Fruit fly (Drosophila melanogaster) whole organism, embryonic: Measurements from ENCODE around the gene CG4101.

Experiments used
- Aef1 ChIP-seq: fragments of 200-800 bp; sonication (Bioruptor generic); IDR thresholded peaks from 3 replicates; pipeline ENCODE4 v1.3.6; 2022; ENCODE audit warnings: missing biosample characterization, missing genetic modification characterization
- CG10209 ChIP-seq: fragments of 200-800 bp; sonication (Bioruptor generic); optimal IDR thresholded peaks from 3 replicates; lab custom pipeline; 2017; ENCODE audit warnings: missing biosample characterization, mild to moderate bottlenecking, missing genetic modification characterization, missing genetic modification reagents
- CG10431 ChIP-seq: fragments of 200-800 bp; sonication (Bioruptor generic); optimal IDR thresholded peaks from 3 replicates; lab custom pipeline; 2018; ENCODE audit warnings: missing biosample characterization, mild to moderate bottlenecking, missing genetic modification characterization
- CG11456 ChIP-seq: fragments of 200-800 bp; sonication (Bioruptor generic); IDR thresholded peaks from 3 replicates; pipeline ENCODE4 v1.3.6; 2022; ENCODE audit warnings: missing biosample characterization, missing genetic modification characterization
- CG11695 ChIP-seq: fragments of 200-800 bp; sonication (Bioruptor generic); IDR thresholded peaks from 3 replicates; pipeline ENCODE4 v1.3.6; 2022; ENCODE audit warnings: missing biosample characterization, missing genetic modification characterization
- CG12744 ChIP-seq: fragments of 200-800 bp; sonication (Bioruptor generic); optimal IDR thresholded peaks from 2 replicates; lab custom pipeline; 2016; ENCODE audit warnings: missing biosample characterization, missing genetic modification characterization
- CG14014 ChIP-seq: fragments of 200-800 bp; sonication (Bioruptor generic); IDR thresholded peaks from 2 replicates; pipeline ENCODE4 v1.3.6; 2022; ENCODE audit warnings: missing biosample characterization, missing genetic modification characterization
- CG14050 ChIP-seq: fragments of 200-800 bp; sonication (Bioruptor generic); IDR thresholded peaks from 3 replicates; pipeline ENCODE4 v1.3.6; 2022; ENCODE audit warnings: missing biosample characterization, missing genetic modification characterization
- CG14860 ChIP-seq: fragments of 200-800 bp; sonication (Bioruptor generic); IDR thresholded peaks from 3 replicates; pipeline ENCODE4 v1.3.6; 2022; ENCODE audit warnings: missing biosample characterization, missing genetic modification characterization; ENCODE audit not compliant: partially characterized antibody
- CG1529 ChIP-seq: fragments of 200-800 bp; sonication (Bioruptor generic); optimal IDR thresholded peaks from 3 replicates; lab custom pipeline; 2018; ENCODE audit warnings: missing biosample characterization, missing genetic modification characterization
- CG16863 ChIP-seq: fragments of 200-800 bp; sonication (Bioruptor generic); optimal IDR thresholded peaks from 3 replicates; lab custom pipeline; 2016; ENCODE audit warnings: missing biosample characterization, missing genetic modification characterization
- CG17328 ChIP-seq: fragments of 200-800 bp; sonication (Bioruptor generic); IDR thresholded peaks from 2 replicates; pipeline ENCODE4 v1.3.6; 2022; ENCODE audit warnings: missing biosample characterization, missing genetic modification characterization
- CG2678 ChIP-seq: fragments of 200-800 bp; sonication (Bioruptor generic); optimal IDR thresholded peaks from 3 replicates; lab custom pipeline; 2019; ENCODE audit warnings: missing biosample characterization, mild to moderate bottlenecking, missing genetic modification characterization, moderate library complexity
- CG4617 ChIP-seq: fragments of 200-800 bp; sonication (Bioruptor generic); optimal IDR thresholded peaks from 3 replicates; lab custom pipeline; 2016; ENCODE audit warnings: missing biosample characterization, missing genetic modification characterization, borderline replicate concordance
- CG6272 ChIP-seq: fragments of 200-800 bp; sonication (Bioruptor generic); IDR thresholded peaks from 2 replicates; pipeline ENCODE4 v1.3.6; 2022; ENCODE audit warnings: missing biosample characterization, missing genetic modification characterization
- CG6683 ChIP-seq: fragments of 200-800 bp; sonication (Bioruptor generic); optimal IDR thresholded peaks from 2 replicates; lab custom pipeline; 2017; ENCODE audit warnings: missing biosample characterization, mild to moderate bottlenecking, missing genetic modification characterization, missing genetic modification reagents
- CG9215 ChIP-seq: fragments of 200-800 bp; sonication (Bioruptor generic); IDR thresholded peaks from 2 replicates; pipeline ENCODE4 v1.3.6; 2022; ENCODE audit warnings: missing biosample characterization, missing genetic modification characterization
- Chrac-16 ChIP-seq: fragments of 200-800 bp; sonication (Bioruptor generic); optimal IDR thresholded peaks from 3 replicates; lab custom pipeline; 2016; ENCODE audit warnings: missing biosample characterization, missing genetic modification characterization
- CkIIα-i1 ChIP-seq: fragments of 200-800 bp; sonication (Bioruptor generic); IDR thresholded peaks from 2 replicates; pipeline ENCODE4 v1.3.6; 2022; ENCODE audit warnings: missing biosample characterization, missing genetic modification characterization
- Dfd ChIP-seq, 2 experiments: fragments of >200 bp; optimal IDR thresholded peaks; 2 replicates each; lab custom pipeline; 2017; ENCODE audit warnings: missing biosample characterization in 2 of 2, missing genetic modification characterization in 2 of 2
- Doc2 ChIP-seq: fragments of 200-800 bp; sonication (Bioruptor generic); IDR thresholded peaks from 2 replicates; pipeline ENCODE4 v1.3.6; 2022; ENCODE audit warnings: missing biosample characterization, missing genetic modification characterization
- Doc3 ChIP-seq: fragments of 200-800 bp; sonication (Bioruptor generic); IDR thresholded peaks from 3 replicates; pipeline ENCODE4 v1.3.6; 2022; ENCODE audit warnings: missing biosample characterization, missing genetic modification characterization; ENCODE audit not compliant: partially characterized antibody
- Ets97D ChIP-seq: fragments of 200-800 bp; sonication (Bioruptor generic); optimal IDR thresholded peaks from 3 replicates; lab custom pipeline; 2016; ENCODE audit warnings: missing biosample characterization, missing genetic modification characterization
- Fer2 ChIP-seq: fragments of 200-800 bp; sonication (Bioruptor generic); optimal IDR thresholded peaks from 2 replicates; lab custom pipeline; 2018; ENCODE audit warnings: missing biosample characterization, mild to moderate bottlenecking, missing genetic modification characterization, moderate library complexity
- HHEX ChIP-seq: fragments of 200-800 bp; sonication (Bioruptor generic); optimal IDR thresholded peaks from 3 replicates; lab custom pipeline; 2017; ENCODE audit warnings: missing biosample characterization, mild to moderate bottlenecking, missing genetic modification characterization, missing genetic modification reagents
- HLH3B ChIP-seq: fragments of 200-800 bp; sonication (Bioruptor generic); IDR thresholded peaks from 2 replicates; pipeline ENCODE4 v1.3.6; 2022; ENCODE audit warnings: missing biosample characterization, missing genetic modification characterization
- HLHmδ ChIP-seq: fragments of 200-800 bp; sonication (Bioruptor generic); optimal IDR thresholded peaks from 2 replicates; lab custom pipeline; 2018; ENCODE audit warnings: missing biosample characterization, mild to moderate bottlenecking, missing genetic modification characterization, moderate library complexity
- HmgZ ChIP-seq: fragments of 200-800 bp; sonication (Bioruptor generic); optimal IDR thresholded peaks from 2 replicates; lab custom pipeline; 2018; ENCODE audit warnings: missing biosample characterization, mild to moderate bottlenecking, missing genetic modification characterization
- Kr ChIP-seq: fragments of 200-800 bp; sonication (Bioruptor generic); optimal IDR thresholded peaks from 2 replicates; lab custom pipeline; 2017; ENCODE audit warnings: missing biosample characterization, mild to moderate bottlenecking, missing genetic modification characterization
- Mad ChIP-seq: fragments of 200-800 bp; sonication (Bioruptor generic); optimal IDR thresholded peaks from 2 replicates; lab custom pipeline; 2016; ENCODE audit warnings: missing biosample characterization, missing genetic modification characterization
- PHDP ChIP-seq: fragments of 200-800 bp; sonication (Bioruptor generic); optimal IDR thresholded peaks from 3 replicates; lab custom pipeline; 2018; ENCODE audit warnings: missing biosample characterization, mild to moderate bottlenecking, missing genetic modification characterization, moderate library complexity
- Poxn ChIP-seq: fragments of 200-800 bp; sonication (Bioruptor generic); IDR thresholded peaks from 2 replicates; pipeline ENCODE4 v1.3.6; 2022; ENCODE audit warnings: missing biosample characterization, missing genetic modification characterization
- Ravus ChIP-seq: fragments of 200-800 bp; sonication (Bioruptor generic); IDR thresholded peaks from 2 replicates; pipeline ENCODE4 v1.3.6; 2022; ENCODE audit warnings: missing biosample characterization, missing genetic modification characterization
- Stat92E ChIP-seq, 3 experiments: fragments of >200 bp in 2 of 3; fragments of 200-800 bp in 1 of 3; sonication (Bioruptor generic) in 1 of 3; optimal IDR thresholded peaks; 2 replicates each; lab custom pipeline; 2017 to 2019; ENCODE audit warnings: missing biosample characterization in 3 of 3, missing genetic modification characterization in 3 of 3, mild to moderate bottlenecking in 1 of 3, moderate library complexity in 1 of 3
- Trl ChIP-seq, 3 experiments: fragments of >200 bp in 2 of 3; fragments of 200-800 bp in 1 of 3; sonication (Bioruptor generic) in 1 of 3; optimal IDR thresholded peaks; 2 replicates in 1 of 3; 3 replicates in 2 of 3; lab custom pipeline; 2016 to 2017; ENCODE audit warnings: missing biosample characterization in 1 of 3, missing genetic modification characterization in 1 of 3
- al ChIP-seq: fragments of 200-800 bp; sonication (Bioruptor generic); IDR thresholded peaks from 2 replicates; pipeline ENCODE4 v1.3.6; 2022; ENCODE audit warnings: missing biosample characterization, missing genetic modification characterization
- br ChIP-seq: fragments of >200 bp; optimal IDR thresholded peaks from 2 replicates; lab custom pipeline; 2017
- cg ChIP-seq: fragments of 200-800 bp; sonication (Bioruptor generic); optimal IDR thresholded peaks from 3 replicates; lab custom pipeline; 2019; ENCODE audit warnings: missing biosample characterization, mild to moderate bottlenecking, missing genetic modification characterization, moderate library complexity
- chif ChIP-seq, 2 experiments: fragments of 200-800 bp; sonication (Bioruptor generic); optimal IDR thresholded peaks; 3 replicates each; lab custom pipeline; 2016; ENCODE audit warnings: missing biosample characterization in 2 of 2, missing genetic modification characterization in 2 of 2
- ci ChIP-seq: fragments of 200-800 bp; sonication (Bioruptor generic); IDR thresholded peaks from 3 replicates; pipeline ENCODE4 v1.3.6; 2022; ENCODE audit warnings: missing biosample characterization, missing genetic modification characterization
- dmrt99B ChIP-seq: fragments of 200-800 bp; sonication (Bioruptor generic); optimal IDR thresholded peaks from 2 replicates; lab custom pipeline; 2018; ENCODE audit warnings: missing biosample characterization, mild to moderate bottlenecking, missing genetic modification characterization, moderate library complexity
- fu2 ChIP-seq: fragments of 200-800 bp; sonication (Bioruptor generic); optimal IDR thresholded peaks from 2 replicates; lab custom pipeline; 2016; ENCODE audit warnings: missing biosample characterization, missing genetic modification characterization
- grn ChIP-seq: fragments of 200-800 bp; sonication (Bioruptor generic); optimal IDR thresholded peaks from 3 replicates; lab custom pipeline; 2017; ENCODE audit warnings: missing biosample characterization, missing genetic modification characterization
- gro ChIP-seq: fragments of 200-800 bp; sonication (Bioruptor generic); optimal IDR thresholded peaks from 2 replicates; lab custom pipeline; 2016; ENCODE audit warnings: missing biosample characterization, missing genetic modification characterization
- ken ChIP-seq: fragments of 200-800 bp; sonication (Bioruptor generic); IDR thresholded peaks from 3 replicates; pipeline ENCODE4 v1.3.6; 2022; ENCODE audit warnings: missing biosample characterization, missing genetic modification characterization
- nom ChIP-seq: fragments of 200-800 bp; sonication (Bioruptor generic); optimal IDR thresholded peaks from 2 replicates; lab custom pipeline; 2017; ENCODE audit warnings: missing biosample characterization, missing genetic modification characterization, mild to moderate bottlenecking, moderate library complexity, missing genetic modification reagents
- odd ChIP-seq: fragments of 200-800 bp; sonication (Bioruptor generic); optimal IDR thresholded peaks from 2 replicates; lab custom pipeline; 2017; ENCODE audit warnings: missing biosample characterization, mild to moderate bottlenecking, missing genetic modification characterization
- pzg ChIP-seq: fragments of 200-800 bp; sonication (Bioruptor generic); optimal IDR thresholded peaks from 3 replicates; lab custom pipeline; 2018; ENCODE audit warnings: missing biosample characterization, mild to moderate bottlenecking, missing genetic modification characterization, moderate library complexity
- tup ChIP-seq: fragments of 200-800 bp; sonication (Bioruptor generic); optimal IDR thresholded peaks from 2 replicates; lab custom pipeline; 2016; ENCODE audit warnings: missing biosample characterization, mild to moderate bottlenecking, missing genetic modification characterization, moderate library complexity
- unc-4 ChIP-seq: fragments of 200-800 bp; sonication (Bioruptor generic); IDR thresholded peaks from 2 replicates; pipeline ENCODE4 v1.3.6; 2022; ENCODE audit warnings: missing biosample characterization, missing genetic modification characterization; ENCODE audit not compliant: partially characterized antibody
- zfh1 ChIP-seq: fragments of 200-800 bp; sonication (Bioruptor generic); IDR thresholded peaks from 3 replicates; pipeline ENCODE4 v1.3.6; 2022; ENCODE audit warnings: missing biosample characterization, missing genetic modification characterization

CG4101 gene

DNA sequence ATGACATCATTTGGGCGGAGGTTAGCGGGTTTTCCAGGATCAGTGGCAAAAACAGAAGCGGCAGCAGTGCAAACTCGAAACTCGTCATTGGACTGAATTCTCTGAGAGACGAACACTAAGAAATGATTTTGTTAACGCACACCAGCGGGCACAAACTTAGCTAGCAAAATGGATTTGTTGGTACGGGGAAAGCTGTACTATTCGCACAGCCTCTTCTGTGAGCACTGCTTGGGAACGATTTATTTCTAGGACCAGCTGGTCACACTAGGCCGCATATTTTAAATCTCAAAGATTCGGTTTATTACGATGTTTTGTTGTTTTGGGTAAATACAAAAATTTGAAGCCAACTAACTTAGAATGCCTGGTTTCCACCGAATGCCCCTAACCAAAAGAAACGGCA, 3.2 kb upstream of the CG4101 start, which contains the start of gene CG4098 (continued):
- TF ChIP-seq CG1529 (GFP tag; lab: Kevin White, UChicago) (no peak), br (lab: Kevin White, UChicago) (no peak), ci (GFP tag; lab: Robert Waterston, UW) (peak; percentile 87; the same call in 2 of the 3 replicates), dmrt99B (tag; lab: Kevin White, UChicago) (peak; percentile 31), gro (peak; percentile 62), CkIIα-i1 (GFP tag; lab: Robert Waterston, UW) (no peak), CG10209 (GFP tag; lab: Kevin White, UChicago) (peak; percentile 38), CG14860 (GFP tag; lab: Robert Waterston, UW) (no peak), tup (GFP tag; lab: Kevin White, UChicago) (no peak), Dfd (GFP tag; optimal IDR thresholded peaks at IDR 0.05; lab: Kevin White, UChicago) (no peak), HLH3B (GFP tag; lab: Robert Waterston, UW) (peak; percentile 57), Chrac-16 (GFP tag; lab: Kevin White, UChicago) (peak; percentile 51), CG4617 (peak; percentile 71), Stat92E (GFP tag; optimal IDR thresholded peaks at IDR 0.05; lab: Kevin White, UChicago) (no peak), CG16863 (GFP tag; lab: Kevin White, UChicago) (peak; percentile 35), pzg (GFP tag; lab: Kevin White, UChicago) (peak; percentile 68), fu2 (GFP tag; lab: Kevin White, UChicago) (peak; percentile 56), HLHmδ (GFP tag; lab: Kevin White, UChicago) (no peak), Aef1 (GFP tag; lab: Robert Waterston, UW) (peak; percentile 58), Trl (optimal IDR thresholded peaks at IDR 0.05; lab: Kevin White, UChicago) (no peak), Trl (GFP tag; optimal IDR thresholded peaks at IDR 0.05; lab: Kevin White, UChicago) (peak; percentile 72), unc-4 (GFP tag; lab: Robert Waterston, UW) (no peak), Poxn (GFP tag; lab: Robert Waterston, UW) (no peak), odd (GFP tag; lab: Kevin White, UChicago) (no peak), Doc2 (GFP tag; lab: Robert Waterston, UW) (no peak), CG6272 (peak; percentile 31; the same call in 1 of the 2 replicates), Fer2 (tag; lab: Kevin White, UChicago) (peak; percentile 9), cg (GFP tag; lab: Kevin White, UChicago) (no peak), CG10431 (GFP tag; lab: Kevin White, UChicago) (no peak), CG14014 (peak; percentile 81), HHEX (GFP tag; lab: Kevin White, UChicago) (peak; percentile 13), grn (GFP tag; lab: Kevin White, UChicago) (no peak), HmgZ (tag; lab: Kevin White, UChicago) (peak; percentile 79), CG11456 (GFP tag; lab: Robert Waterston, UW) (peak; percentile 85; the same call in 2 of the 3 replicates), CG14050 (GFP tag; lab: Robert Waterston, UW) (peak; percentile 51; the same call in 2 of the 3 replicates), Mad (GFP tag; lab: Kevin White, UChicago) (no peak), zfh1 (GFP tag; lab: Robert Waterston, UW) (peak; percentile 81), Kr (no peak), CG12744 (peak; percentile 46), nom (peak; percentile 59), CG11695 (no peak), al (GFP tag; lab: Robert Waterston, UW) (peak; percentile 64), Doc3 (GFP tag; lab: Robert Waterston, UW) (0 out of 3 replicates have a peak, but pooled peaks have one; percentile 10), Ravus (GFP tag; lab: Robert Waterston, UW) (no peak), ken (GFP tag; lab: Robert Waterston, UW) (peak; percentile 83), CG6683 (GFP tag; lab: Kevin White, UChicago) (no peak), chif (GFP tag; optimal IDR thresholded peaks at IDR 0.05; lab: Kevin White, UChicago) (peak; percentile 22 to 41), CG9215 (GFP tag; lab: Robert Waterston, UW) (peak; percentile 47; the same call in 1 of the 2 replicates), CG17328 (GFP tag; lab: Robert Waterston, UW) (peak; percentile 71), PHDP (tag; lab: Kevin White, UChicago) (peak; percentile 20), Ets97D (GFP tag; lab: Kevin White, UChicago) (peak; percentile 47), CG2678 (tag; lab: Kevin White, UChicago) (peak; percentile 38)
